Worm (Caenorhabditis elegans) whole organism, L4 larva: Measurements from ENCODE around the gene nhl-3.

Experiments used
- F49E8.2 ChIP-seq: sonication (generic microtip); optimal IDR thresholded peaks from 2 replicates; lab custom pipeline; 2016; ENCODE audit warnings: missing compliant biosample characterization, mild to moderate bottlenecking, missing genetic modification characterization, borderline replicate concordance
- Y105C5A.15 ChIP-seq: fragments of 200-800 bp; sonication (Bioruptor generic); IDR thresholded peaks from 2 replicates; pipeline ENCODE4 v1.3.6; 2022; ENCODE audit warnings: missing genetic modification characterization, missing compliant biosample characterization
- Y48G9A.11 ChIP-seq: fragments of 200-800 bp; sonication (Bioruptor generic); IDR thresholded peaks from 2 replicates; pipeline ENCODE4 v1.3.6; 2022; ENCODE audit warnings: missing genetic modification reagents, missing genetic modification characterization, missing compliant biosample characterization
- Y75B8A.6 ChIP-seq: fragments of 200-800 bp; sonication (Bioruptor generic); IDR thresholded peaks from 2 replicates; pipeline ENCODE4 v1.3.6; 2022; ENCODE audit warnings: missing genetic modification reagents, missing genetic modification characterization, missing compliant biosample characterization
- aha-1 ChIP-seq: fragments of 150-350 bp; peaks from one replicate; lab custom pipeline; 2014; ENCODE audit warnings: missing biosample characterization, missing genetic modification characterization
- ama-1 ChIP-seq: fragments of 150-350 bp; optimal IDR thresholded peaks from 2 replicates; lab custom pipeline; 2014; ENCODE audit warnings: inconsistent platforms, mixed read lengths
- attf-4 ChIP-seq: sonication (generic microtip); optimal IDR thresholded peaks from 3 replicates; lab custom pipeline; 2017; ENCODE audit warnings: missing biosample characterization, missing genetic modification characterization
- ceh-62 ChIP-seq: sonication (generic microtip); optimal IDR thresholded peaks from 2 replicates; lab custom pipeline; 2017; ENCODE audit warnings: missing biosample characterization, missing genetic modification characterization
- ctbp-1 ChIP-seq: fragments of 200-800 bp; sonication (Bioruptor generic); IDR thresholded peaks from 2 replicates; pipeline ENCODE4 v1.3.6; 2022; ENCODE audit warnings: missing genetic modification reagents, missing genetic modification characterization, missing compliant biosample characterization
- daf-16 ChIP-seq, 3 experiments: sonication (generic microtip); optimal IDR thresholded peaks; 2 replicates each; lab custom pipeline; 2016 to 2017; ENCODE audit warnings: missing genetic modification characterization in 3 of 3, missing genetic modification reagents in 3 of 3, mild to moderate bottlenecking in 2 of 3, missing compliant biosample characterization in 2 of 3, missing biosample characterization in 1 of 3, moderate library complexity in 1 of 3
- dmd-6 ChIP-seq: fragments of 200-800 bp; sonication (Bioruptor generic); IDR thresholded peaks from 2 replicates; pipeline ENCODE4 v1.3.6; 2022; ENCODE audit warnings: missing genetic modification reagents, missing genetic modification characterization, missing compliant biosample characterization
- dmd-8 ChIP-seq: fragments of 200-800 bp; sonication (Bioruptor generic); IDR thresholded peaks from 2 replicates; pipeline ENCODE4 v1.3.6; 2022; ENCODE audit warnings: missing genetic modification characterization, missing compliant biosample characterization
- dmd-9 ChIP-seq: fragments of 200-800 bp; sonication (Bioruptor generic); IDR thresholded peaks from 2 replicates; pipeline ENCODE4 v1.3.6; 2022; ENCODE audit warnings: missing genetic modification reagents, missing genetic modification characterization, missing compliant biosample characterization
- egl-43 ChIP-seq: fragments of 200-800 bp; sonication (Bioruptor generic); IDR thresholded peaks from 2 replicates; pipeline ENCODE4 v1.3.6; 2022; ENCODE audit warnings: missing genetic modification reagents, missing genetic modification characterization, missing compliant biosample characterization
- fkh-10 ChIP-seq: fragments of 150-350 bp; optimal IDR thresholded peaks from 2 replicates; lab custom pipeline; 2014; ENCODE audit warnings: missing biosample characterization, missing genetic modification reagents, missing genetic modification characterization
- hif-1 ChIP-seq, 2 experiments: sonication (generic microtip); optimal IDR thresholded peaks; 2 replicates each; lab custom pipeline; 2016 to 2017; ENCODE audit warnings: missing compliant biosample characterization in 2 of 2, missing genetic modification characterization in 2 of 2, missing genetic modification reagents in 2 of 2, missing genotype in 2 of 2, mild to moderate bottlenecking in 1 of 2
- hlh-11 ChIP-seq: fragments of 200-800 bp; sonication (Bioruptor generic); optimal IDR thresholded peaks from 2 replicates; lab custom pipeline; 2018; ENCODE audit warnings: mild to moderate bottlenecking, missing genetic modification characterization, missing compliant biosample characterization
- lim-7 ChIP-seq: fragments of 200-800 bp; sonication (Bioruptor generic); IDR thresholded peaks from 2 replicates; pipeline ENCODE4 v1.3.6; 2022; ENCODE audit warnings: missing genetic modification characterization, missing compliant biosample characterization
- lin-1 ChIP-seq: fragments of 200-800 bp; sonication (Bioruptor generic); IDR thresholded peaks from 2 replicates; pipeline ENCODE4 v1.3.6; 2022; ENCODE audit warnings: missing genetic modification reagents, missing genetic modification characterization, missing compliant biosample characterization
- lin-13 ChIP-seq: fragments of 150-350 bp; optimal IDR thresholded peaks from 2 replicates; lab custom pipeline; 2014; ENCODE audit warnings: missing biosample characterization, missing genetic modification reagents, missing genetic modification characterization
- lin-15B ChIP-seq: fragments of 150-350 bp; sonication (generic microtip); optimal IDR thresholded peaks from 3 replicates; lab custom pipeline; 2014; ENCODE audit warnings: missing biosample characterization, missing genetic modification characterization
- lin-29 ChIP-seq: fragments of 200-800 bp; sonication (Bioruptor generic); IDR thresholded peaks from 2 replicates; pipeline ENCODE4 v1.3.6; 2022; ENCODE audit warnings: missing genetic modification reagents, missing genetic modification characterization, missing compliant biosample characterization
- lin-38 ChIP-seq: fragments of 200-800 bp; sonication (Bioruptor generic); IDR thresholded peaks from 2 replicates; pipeline ENCODE4 v1.3.6; 2022; ENCODE audit warnings: missing genetic modification reagents, missing genetic modification characterization, missing compliant biosample characterization
- lsy-2 ChIP-seq, 2 experiments: fragments of 150-350 bp in 1 of 2; sonication (generic microtip) in 1 of 2; optimal IDR thresholded peaks; 2 replicates each; lab custom pipeline; 2014 to 2017; ENCODE audit warnings: missing biosample characterization in 2 of 2, missing genetic modification characterization in 2 of 2
- nhr-10 ChIP-seq: fragments of 150-350 bp; optimal IDR thresholded peaks from 2 replicates; lab custom pipeline; 2014; ENCODE audit warnings: missing biosample characterization, missing genetic modification characterization
- nhr-102 ChIP-seq: sonication (generic microtip); optimal IDR thresholded peaks from 2 replicates; lab custom pipeline; 2016; ENCODE audit warnings: mild to moderate bottlenecking, missing genetic modification characterization, moderate library complexity, missing compliant biosample characterization
- nhr-237 ChIP-seq: sonication (generic microtip); optimal IDR thresholded peaks from 2 replicates; lab custom pipeline; 2017; ENCODE audit warnings: missing biosample characterization, missing genetic modification characterization
- nhr-28 ChIP-seq: fragments of 150-350 bp; optimal IDR thresholded peaks from 2 replicates; lab custom pipeline; 2014; ENCODE audit warnings: missing biosample characterization, missing genetic modification characterization
- sdz-12 ChIP-seq: fragments of 200-800 bp; sonication (Bioruptor generic); optimal IDR thresholded peaks from 2 replicates; lab custom pipeline; 2018; ENCODE audit warnings: mild to moderate bottlenecking, missing genetic modification characterization, missing compliant biosample characterization
- set-16 ChIP-seq: fragments of 200-800 bp; sonication (Bioruptor generic); IDR thresholded peaks from 2 replicates; pipeline ENCODE4 v1.3.6; 2022; ENCODE audit warnings: missing genetic modification reagents, missing genetic modification characterization, missing compliant biosample characterization
- skn-1 ChIP-seq: fragments of 150-350 bp; optimal IDR thresholded peaks from 2 replicates; lab custom pipeline; 2014; ENCODE audit warnings: missing biosample characterization, missing genetic modification characterization
- unc-39 ChIP-seq: sonication (generic microtip); optimal IDR thresholded peaks from 2 replicates; lab custom pipeline; 2017; ENCODE audit warnings: missing biosample characterization, missing genetic modification characterization
- unc-62 ChIP-seq, 3 experiments: fragments of 150-350 bp in 1 of 3; sonication (generic microtip); optimal IDR thresholded peaks in 2 of 3; peaks in 1 of 3; 1 replicate in 1 of 3; 2 replicates in 2 of 3; lab custom pipeline; 2014 to 2017; ENCODE audit warnings: missing biosample characterization in 3 of 3, missing genetic modification characterization in 3 of 3, missing genetic modification reagents in 3 of 3, missing genotype in 1 of 3
- zag-1 ChIP-seq: fragments of 150-350 bp; optimal IDR thresholded peaks from 2 replicates; lab custom pipeline; 2014; ENCODE audit warnings: missing biosample characterization, missing genetic modification characterization
- ztf-11 ChIP-seq: fragments of 150-350 bp; optimal IDR thresholded peaks from 2 replicates; lab custom pipeline; 2014; ENCODE audit warnings: missing biosample characterization, missing genetic modification characterization
- ztf-7 ChIP-seq: fragments of 150-350 bp; optimal IDR thresholded peaks from 2 replicates; lab custom pipeline; 2014; ENCODE audit warnings: missing biosample characterization, missing genetic modification characterization

nhl-3 gene

DNA sequence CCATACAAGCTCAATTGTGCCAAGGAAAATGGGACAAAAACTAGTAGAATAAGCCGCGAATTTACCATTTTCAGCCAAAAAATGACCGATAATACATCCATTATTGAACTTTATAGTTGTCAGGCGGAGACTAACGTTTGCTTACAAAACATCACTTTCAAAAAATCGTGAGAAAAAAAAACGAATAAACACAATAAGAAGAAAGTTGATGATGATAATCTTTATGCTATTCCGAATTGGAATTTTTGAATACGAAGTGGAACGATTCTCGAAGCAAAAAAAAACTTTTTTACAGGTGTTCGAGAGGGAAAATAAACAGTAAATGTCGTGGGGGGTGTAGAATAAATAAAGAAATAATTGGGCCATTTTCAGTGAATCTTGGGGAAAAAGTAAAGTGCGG, 24.3 kb downstream of the nhl-3 start, which contains the start of gene W08F4.7:
Gene W08F4.7, minus strand, starts transcription at position 101 of the 400 bp plus-strand sequence.
- TF ChIP-seq Y48G9A.11: no peak
- TF ChIP-seq ztf-7: no peak
- no peak for TF ChIP-seq lin-1 (GFP tag; lab: Robert Waterston, UW)
- no peak for TF ChIP-seq lsy-2 (tag; optimal IDR thresholded peaks at IDR 0.05; lab: Kevin White, UChicago)
- no peak for TF ChIP-seq daf-16 (GFP tag; optimal IDR thresholded peaks at IDR 0.05; lab: Kevin White, UChicago)
- TF ChIP-seq daf-16 (tag; optimal IDR thresholded peaks at IDR 0.05; lab: Kevin White, UChicago): peak; percentile 0
- TF ChIP-seq lin-29: no peak
- no peak for TF ChIP-seq lin-15B (tag; lab: Kevin White, UChicago)
- no peak for TF ChIP-seq dmd-9 (GFP tag; lab: Robert Waterston, UW)
- no peak for TF ChIP-seq nhr-10 (tag; lab: Kevin White, UChicago)
- TF ChIP-seq egl-43 (GFP tag; lab: Robert Waterston, UW): no peak
- no peak for TF ChIP-seq lim-7 (GFP tag; lab: Robert Waterston, UW)
- peak; percentile 52 for TF ChIP-seq lin-38 (GFP tag; lab: Robert Waterston, UW)
- TF ChIP-seq dmd-6: no peak
- no peak for TF ChIP-seq nhr-237 (tag; lab: Kevin White, UChicago)

DNA sequence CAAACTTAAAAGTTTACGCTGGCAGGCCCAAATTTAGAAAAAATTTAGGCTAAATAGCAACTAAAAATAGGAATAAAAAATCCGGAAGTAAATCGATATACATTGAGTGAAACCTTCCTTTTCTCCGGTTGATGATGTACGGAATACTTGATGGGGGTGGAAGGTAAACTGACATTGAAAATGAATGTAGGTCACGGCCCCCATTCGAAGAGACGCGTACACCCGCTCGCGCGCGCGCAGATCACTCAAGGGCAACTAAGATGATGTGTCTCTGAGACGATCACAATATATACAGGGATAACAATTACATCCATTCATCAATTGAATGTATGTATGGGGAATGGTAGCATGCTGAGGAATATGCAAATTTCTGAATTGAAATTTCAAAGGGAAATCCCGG, 27.9 kb downstream of the nhl-3 start:
- TF ChIP-seq skn-1 (no peak), hif-1 (tag; optimal IDR thresholded peaks at IDR 0.05; lab: Kevin White, UChicago) (no peak), ztf-11 (no peak), Y75B8A.6 (GFP tag; lab: Robert Waterston, UW) (no peak), ctbp-1 (no peak), ceh-62 (no peak), unc-39 (no peak), dmd-8 (GFP tag; lab: Robert Waterston, UW) (no peak), ama-1 (lab: Kevin White, UChicago) (no peak), zag-1 (tag; lab: Kevin White, UChicago) (no peak), unc-62 (GFP tag; optimal IDR thresholded peaks at IDR 0.05 in 1 of 2; lab: Kevin White, UChicago) (peak in 1 of 2 experiments; percentile 46), unc-62 (tag; optimal IDR thresholded peaks at IDR 0.05; lab: Kevin White, UChicago) (no peak), fkh-10 (no peak), lin-13 (GFP tag; lab: Kevin White, UChicago) (no peak), sdz-12 (GFP tag; lab: Kevin White, UChicago) (no peak), aha-1 (tag; lab: Kevin White, UChicago) (peak; percentile 75), F49E8.2 (tag; lab: Kevin White, UChicago) (no peak)
- TF ChIP-seq, all 104 proteins: peak for 2

DNA sequence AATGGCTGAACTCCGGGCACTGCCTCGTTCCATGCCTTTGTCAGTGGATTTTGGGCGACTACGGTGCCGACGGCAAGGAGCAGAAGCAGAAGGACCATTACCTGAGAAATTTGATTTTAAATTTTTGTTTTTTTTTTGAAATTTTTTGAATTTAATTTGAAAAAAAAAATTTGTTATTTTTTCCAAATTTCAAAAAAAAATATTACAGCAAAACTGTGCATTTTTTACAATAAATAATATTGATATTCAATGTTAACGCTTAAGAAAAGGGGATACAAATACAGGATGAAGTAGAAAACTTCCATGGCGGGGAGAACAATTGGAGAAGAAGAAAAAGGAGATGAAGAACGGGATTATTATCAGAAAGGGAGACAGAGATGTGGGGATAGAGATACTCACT, 29.9 kb downstream of the nhl-3 start, which contains the start of gene mlt-8:
Gene mlt-8, minus strand, starts transcription at position 101 of the 400 bp plus-strand sequence.
- no peak for TF ChIP-seq dmd-9 (GFP tag; lab: Robert Waterston, UW)
- TF ChIP-seq set-16: peak; percentile 7; the same call in 1 of the 2 replicates

DNA sequence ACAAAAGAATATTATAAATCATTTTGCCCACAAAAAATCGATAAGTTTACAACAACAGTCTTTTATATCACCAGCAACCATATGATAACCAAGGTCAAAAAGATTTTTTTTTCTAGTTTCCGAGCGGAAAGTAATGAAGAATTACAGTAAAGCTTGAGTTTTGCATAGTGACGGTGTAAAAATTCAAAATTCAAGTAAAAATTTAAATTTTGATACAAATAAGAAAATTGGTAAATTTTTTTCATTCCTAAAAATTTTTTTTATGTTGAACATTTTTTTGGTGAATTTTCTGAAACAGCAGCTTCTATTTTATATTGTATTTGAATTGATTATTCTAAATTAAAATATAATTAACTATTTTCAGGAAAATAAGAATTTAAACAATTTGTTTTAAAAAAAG, 33.1 kb downstream of the nhl-3 start, which contains the start of gene W08F4.5:
Gene W08F4.5, minus strand, starts transcription at position 101 of the 400 bp plus-strand sequence.
- TF ChIP-seq nhr-28 (tag; lab: Kevin White, UChicago) (no peak), ama-1 (lab: Kevin White, UChicago) (no peak), nhr-102 (tag; lab: Kevin White, UChicago) (peak; percentile 10), Y105C5A.15 (GFP tag; lab: Robert Waterston, UW) (no peak), nhr-237 (tag; lab: Kevin White, UChicago) (no peak), attf-4 (tag; lab: Kevin White, UChicago) (no peak), hlh-11 (tag; lab: Kevin White, UChicago) (no peak)
